Worm (Caenorhabditis elegans) whole organism, L4/young adult: ENCODE data around the gene gtbp-1.

Experiments
- W03F9.2 ChIP-seq: fragments of 150-350 bp; optimal IDR thresholded peaks from 2 replicates; lab custom pipeline; 2014; ENCODE audit warnings: missing biosample characterization, missing genetic modification characterization
- dao-5 ChIP-seq: sonication (generic microtip); optimal IDR thresholded peaks from 2 replicates; lab custom pipeline; 2016; ENCODE audit warnings: missing genotype, missing genetic modification characterization, moderate library complexity, missing compliant biosample characterization

- TF ChIP-seq W03F9.2 = no peak
- no peak for TF ChIP-seq dao-5 (tag; lab: Kevin White, UChicago)
Measured at ce11 chrIV:10157489-10158088, 28.8 kb upstream of the gtbp-1 start, which contains the start of gene ttr-53.
